Fruit fly (Drosophila melanogaster) whole organism: ENCODE results near the gene CG4009.

Source experiments
- CG8478 ChIP-seq: fragments of >200 bp; optimal IDR thresholded peaks from 2 replicates; lab custom pipeline; 2018; ENCODE audit warnings: inconsistent platforms
- Dll ChIP-seq: fragments of >200 bp; optimal IDR thresholded peaks from 2 replicates; lab custom pipeline; 2017
- pan ChIP-seq: fragments of >200 bp; optimal IDR thresholded peaks from 2 replicates; lab custom pipeline; 2017
- psq ChIP-seq: fragments of >200 bp; optimal IDR thresholded peaks from 2 replicates; lab custom pipeline; 2017

dm6 chr3R:17065018-17065784 is 29.4 kb upstream of the CG4009 start:
- TF ChIP-seq Dll (lab: Kevin White, UChicago) (peak; percentile 95), CG8478 (no peak), pan (lab: Kevin White, UChicago) (no peak), psq (lab: Kevin White, UChicago) (no peak)
